Fruit fly (Drosophila melanogaster) whole organism: ENCODE measurements around the gene rdog.

Experiments used
- Dll ChIP-seq: fragments of >200 bp; optimal IDR thresholded peaks from 2 replicates; lab custom pipeline; 2017
- EcR ChIP-seq, 2 experiments: fragments of >200 bp; optimal IDR thresholded peaks; 2 replicates each; lab custom pipeline; 2017; ENCODE audit warnings: missing biosample characterization in 2 of 2, missing genetic modification characterization in 2 of 2, missing genetic modification reagents in 2 of 2
- pan ChIP-seq: fragments of >200 bp; optimal IDR thresholded peaks from 2 replicates; lab custom pipeline; 2017
- psq ChIP-seq: fragments of >200 bp; optimal IDR thresholded peaks from 2 replicates; lab custom pipeline; 2017
- usp ChIP-seq: fragments of >200 bp; optimal IDR thresholded peaks from 2 replicates; lab custom pipeline; 2017; ENCODE audit warnings: missing biosample characterization, missing genetic modification characterization, mixed read lengths

- TF ChIP-seq EcR (GFP tag; optimal IDR thresholded peaks at IDR 0.05; lab: Kevin White, UChicago) = no peak
- no peak for TF ChIP-seq psq
- TF ChIP-seq usp (GFP tag; lab: Kevin White, UChicago) = no peak
- TF ChIP-seq Dll = no peak
- no peak for TF ChIP-seq pan
These were observed 19.5 kb upstream of the rdog start, which contains the start of the genes Alg13 and superdeath for dm6 chr3R:29138407-29138806.
